Worm (Caenorhabditis elegans): ENCODE data around the gene gon-1.

- no peak for TF ChIP-seq aly-2 (tag; optimal IDR thresholded peaks at IDR 0.05)
- TF ChIP-seq unc-62 (GFP tag; optimal IDR thresholded peaks at IDR 0.05), result no peak
Observed at ce11 chrIV:9924419-9924818, 28.8 kb downstream of the gon-1 start.

All from whole organism, L1 larva.